Fruit fly (Drosophila melanogaster): ENCODE results near the gene disp.

disp gene

DNA sequence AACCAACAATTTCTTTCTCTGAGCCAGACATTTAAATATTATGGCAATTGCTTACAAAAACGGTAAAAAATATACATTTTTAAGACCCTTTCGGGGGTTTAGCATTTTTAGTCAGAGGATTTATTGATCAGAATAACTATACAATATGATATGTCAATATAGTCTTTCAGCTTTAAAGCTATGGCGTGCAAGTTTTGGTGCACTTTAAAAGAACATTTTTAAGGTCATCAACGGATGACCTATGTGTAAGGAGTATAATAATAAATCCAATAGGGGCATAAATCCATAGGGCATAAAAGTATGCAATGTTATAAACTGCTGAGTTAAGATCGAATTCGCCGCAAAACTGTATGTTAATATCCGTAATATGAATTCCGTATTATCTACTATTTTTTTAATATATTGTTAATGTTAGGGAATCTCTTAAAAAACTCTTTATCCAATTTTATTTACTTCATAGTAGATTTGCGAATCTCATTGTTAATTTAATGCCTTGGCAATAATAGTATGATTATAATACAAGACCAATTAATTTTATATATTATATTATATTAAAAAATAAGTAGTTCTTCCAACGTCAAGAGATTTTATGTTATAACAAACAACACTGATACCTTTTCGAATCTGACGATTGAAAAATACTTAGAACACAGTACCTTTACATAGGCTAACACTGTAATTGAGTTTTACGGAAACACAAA, 9.4 kb downstream of the disp start, which contains the start of gene CG14676:
TSS of gene CG14676 (plus strand) at position 651 of the 701 bp plus-strand sequence.
- TF ChIP-seq NFAT (GFP tag; IDR thresholded peaks at IDR 0.05) = no peak
- no peak for TF ChIP-seq CG34422 (GFP tag; IDR thresholded peaks at IDR 0.05)
- no peak for TF ChIP-seq phol (tag; optimal IDR thresholded peaks at IDR 0.05)
- TF ChIP-seq Antp (GFP tag; optimal IDR thresholded peaks at IDR 0.05) = no peak
- TF ChIP-seq CG31365 (tag; optimal IDR thresholded peaks at IDR 0.05) = no peak
- TF ChIP-seq zfh2 (GFP tag; optimal IDR thresholded peaks at IDR 0.05) = no peak
- no peak for TF ChIP-seq chn (GFP tag; optimal IDR thresholded peaks at IDR 0.05)
- no peak for TF ChIP-seq CG10147 (GFP tag; optimal IDR thresholded peaks at IDR 0.05)
- TF ChIP-seq chif (GFP tag; optimal IDR thresholded peaks at IDR 0.05) = no peak

DNA sequence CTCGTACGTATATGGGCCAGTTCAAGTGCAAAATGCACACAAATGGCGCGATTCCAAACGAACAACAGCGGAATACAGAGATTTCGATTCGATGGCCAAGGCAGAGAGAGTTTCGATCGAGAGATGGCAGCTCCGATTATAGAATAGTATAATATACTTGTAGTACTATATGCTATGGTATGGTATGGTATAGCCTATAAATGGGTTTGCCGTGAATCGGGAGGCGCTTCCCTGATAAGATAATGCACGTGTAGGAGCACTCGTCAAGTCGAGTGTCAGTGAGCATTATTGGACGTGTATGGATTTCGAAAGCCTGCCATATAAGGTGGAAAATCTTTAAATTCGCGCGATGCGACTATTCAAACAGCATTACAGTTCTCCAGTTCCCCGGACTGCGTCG, 12.6 kb downstream of the disp start:
- TF ChIP-seq CG2199 (GFP tag; IDR thresholded peaks at IDR 0.05) (peak; percentile 64; the same call in 1 of the 3 replicates), grn (GFP tag; optimal IDR thresholded peaks at IDR 0.05) (peak; percentile 12), CG10462 (GFP tag; optimal IDR thresholded peaks at IDR 0.05) (no peak)

- TF ChIP-seq peb (GFP tag; IDR thresholded peaks at IDR 0.05) (no peak), CG12155 (GFP tag; optimal IDR thresholded peaks at IDR 0.05) (no peak), Side (GFP tag; optimal IDR thresholded peaks at IDR 0.05) (no peak), mirr (GFP tag; optimal IDR thresholded peaks at IDR 0.05) (peak; percentile 75), Hey (tag; optimal IDR thresholded peaks at IDR 0.05) (no peak), CG18476 (GFP tag; optimal IDR thresholded peaks at IDR 0.05) (no peak), hb (GFP tag; IDR thresholded peaks at IDR 0.05; ENCODE audit: partially characterized antibody) (no peak), wek (GFP tag; optimal IDR thresholded peaks at IDR 0.05) (no peak), odd (GFP tag; optimal IDR thresholded peaks at IDR 0.05) (no peak), CG10274 (GFP tag; optimal IDR thresholded peaks at IDR 0.05) (no peak), sob (GFP tag; IDR thresholded peaks at IDR 0.05) (no peak), Dfd (GFP tag; optimal IDR thresholded peaks at IDR 0.05) (no peak), CG10462 (GFP tag; optimal IDR thresholded peaks at IDR 0.05) (no peak), Pdp1 (GFP tag; optimal IDR thresholded peaks at IDR 0.05) (peak in 1 of 2 experiments; percentile 22), gfzf (GFP tag; optimal IDR thresholded peaks at IDR 0.05) (no peak), CG17361 (GFP tag; IDR thresholded peaks at IDR 0.05) (no peak), sd (tag; optimal IDR thresholded peaks at IDR 0.05) (no peak), CG3847 (GFP tag; IDR thresholded peaks at IDR 0.05) (no peak), Hr39 (optimal IDR thresholded peaks at IDR 0.05) (no peak), CG6813 (GFP tag; optimal IDR thresholded peaks at IDR 0.05) (no peak), chinmo (GFP tag; IDR thresholded peaks at IDR 0.05; ENCODE audit: partially characterized antibody) (0 out of 4 replicates have a peak, but pooled peaks have one; percentile 17), NC2β (GFP tag; optimal IDR thresholded peaks at IDR 0.05) (no peak), CG34376 (GFP tag; optimal IDR thresholded peaks at IDR 0.05) (peak; percentile 73), CG17612 (GFP tag; IDR thresholded peaks at IDR 0.05) (no peak), CG10267 (tag; optimal IDR thresholded peaks at IDR 0.05) (no peak), Dbx (GFP tag; IDR thresholded peaks at IDR 0.05) (no peak), danr (GFP tag; IDR thresholded peaks at IDR 0.05) (no peak), jigr1 (GFP tag; IDR thresholded peaks at IDR 0.05) (no peak), CG42726 (GFP tag; IDR thresholded peaks at IDR 0.05; ENCODE audit: partially characterized antibody) (no peak), Atf6 (GFP tag; IDR thresholded peaks at IDR 0.05) (no peak), amos (GFP tag; IDR thresholded peaks at IDR 0.05; ENCODE audit: partially characterized antibody) (no peak), pros (GFP tag; optimal IDR thresholded peaks at IDR 0.05) (no peak), exex (tag; optimal IDR thresholded peaks at IDR 0.05) (peak; percentile 96), CG3065 (GFP tag; optimal IDR thresholded peaks at IDR 0.05) (no peak), cwo (GFP tag; optimal IDR thresholded peaks at IDR 0.05) (peak; percentile 88), MTF-1 (GFP tag; optimal IDR thresholded peaks at IDR 0.05; ENCODE audit: borderline replicate concordance) (no peak), CG31365 (tag; optimal IDR thresholded peaks at IDR 0.05) (no peak)
These were observed 14.8 kb downstream of the disp start for dm6 chr3R:5841290-5841689.

Measured in whole organism, embryonic.